Worm (Caenorhabditis elegans) whole organism, L1 larva: ENCODE data around the gene C04A2.15.

Source experiments
- C16A3.4 ChIP-seq: fragments of 150-350 bp; optimal IDR thresholded peaks from 2 replicates; lab custom pipeline; 2014; ENCODE audit warnings: missing biosample characterization, missing genetic modification characterization
- F16B12.6 ChIP-seq: fragments of 150-350 bp; optimal IDR thresholded peaks from 2 replicates; lab custom pipeline; 2014; ENCODE audit warnings: missing biosample characterization, missing genetic modification characterization
- aha-1 ChIP-seq: fragments of 150-350 bp; optimal IDR thresholded peaks from 2 replicates; lab custom pipeline; 2014; ENCODE audit warnings: missing biosample characterization, missing genetic modification characterization
- ama-1 ChIP-seq: fragments of 150-350 bp; optimal IDR thresholded peaks from 2 replicates; lab custom pipeline; 2014
- blmp-1 ChIP-seq: fragments of 150-350 bp; optimal IDR thresholded peaks from 2 replicates; lab custom pipeline; 2014; ENCODE audit warnings: missing biosample characterization, missing genetic modification characterization
- ceh-8 ChIP-seq: fragments of 200-800 bp; sonication (Bioruptor generic); optimal IDR thresholded peaks from 2 replicates; lab custom pipeline; 2018; ENCODE audit warnings: mild to moderate bottlenecking, missing genetic modification characterization, moderate library complexity, missing compliant biosample characterization
- ceh-82 ChIP-seq, 3 experiments: fragments of 150-350 bp in 1 of 3; sonication (generic microtip) in 2 of 3; optimal IDR thresholded peaks; 2 replicates each; lab custom pipeline; 2014 to 2017; ENCODE audit warnings: missing biosample characterization in 3 of 3, missing genetic modification characterization in 3 of 3
- ceh-90 ChIP-seq: sonication (generic microtip); optimal IDR thresholded peaks from 2 replicates; lab custom pipeline; 2016; ENCODE audit warnings: missing genetic modification characterization, missing compliant biosample characterization
- dpl-1 ChIP-seq, 3 experiments: fragments of 150-350 bp in 2 of 3; sonication (generic microtip) in 1 of 3; optimal IDR thresholded peaks; 2 replicates each; lab custom pipeline; 2014 to 2017; ENCODE audit warnings: missing biosample characterization in 3 of 3, missing genetic modification characterization in 3 of 3, missing genetic modification reagents in 3 of 3
- efl-1 ChIP-seq, 4 experiments: fragments of 150-350 bp; optimal IDR thresholded peaks in 3 of 4; peaks in 1 of 4; 1 replicate in 1 of 4; 2 replicates in 3 of 4; lab custom pipeline; 2014; ENCODE audit warnings: missing biosample characterization in 2 of 4, missing genetic modification characterization in 2 of 4, missing genetic modification reagents in 2 of 4
- efl-3 ChIP-seq: fragments of 200-800 bp; sonication (Bioruptor generic); optimal IDR thresholded peaks from 2 replicates; lab custom pipeline; 2018; ENCODE audit warnings: mild to moderate bottlenecking, missing genetic modification characterization, missing compliant biosample characterization
- egl-13 ChIP-seq: sonication (generic microtip); optimal IDR thresholded peaks from 2 replicates; lab custom pipeline; 2016; ENCODE audit warnings: missing genotype, missing genetic modification reagents, missing genetic modification characterization, missing compliant biosample characterization
- egl-27 ChIP-seq, 2 experiments: fragments of 150-350 bp in 1 of 2; sonication (generic microtip); optimal IDR thresholded peaks; 3 replicates each; lab custom pipeline; 2017 to 2018; ENCODE audit warnings: missing biosample characterization in 2 of 2, missing genetic modification characterization in 2 of 2, missing genetic modification reagents in 2 of 2
- elt-2 ChIP-seq: sonication (generic microtip); optimal IDR thresholded peaks from 2 replicates; lab custom pipeline; 2016; ENCODE audit warnings: missing genetic modification characterization, mild to moderate bottlenecking, inconsistent platforms, missing compliant biosample characterization, missing genetic modification reagents
- elt-3 ChIP-seq, 6 experiments: fragments of 150-350 bp in 1 of 6; sonication (generic microtip); optimal IDR thresholded peaks; 2 replicates each; lab custom pipeline; 2017 to 2018; ENCODE audit warnings: missing biosample characterization in 6 of 6, missing genetic modification characterization in 6 of 6, inconsistent platforms in 1 of 6
- ets-5 ChIP-seq: fragments of 200-800 bp; sonication (Bioruptor generic); IDR thresholded peaks from 2 replicates; pipeline ENCODE4 v1.3.6; 2022; ENCODE audit warnings: missing genetic modification characterization, missing compliant biosample characterization
- fkh-4 ChIP-seq: sonication (generic microtip); optimal IDR thresholded peaks from 2 replicates; lab custom pipeline; 2016; ENCODE audit warnings: missing compliant biosample characterization, missing genetic modification characterization, borderline replicate concordance
- fkh-8 ChIP-seq: sonication (generic microtip); optimal IDR thresholded peaks from 2 replicates; lab custom pipeline; 2016; ENCODE audit warnings: mild to moderate bottlenecking, missing genetic modification characterization, missing compliant biosample characterization
- grh-1 ChIP-seq: fragments of 200-800 bp; sonication (Bioruptor generic); IDR thresholded peaks from 2 replicates; pipeline ENCODE4 v1.3.6; 2022; ENCODE audit warnings: missing genetic modification reagents, missing genetic modification characterization, missing compliant biosample characterization
- hlh-4 ChIP-seq: sonication (generic microtip); optimal IDR thresholded peaks from 2 replicates; lab custom pipeline; 2016; ENCODE audit warnings: mild to moderate bottlenecking, missing genetic modification characterization, missing compliant biosample characterization
- irx-1 ChIP-seq: sonication (generic microtip); optimal IDR thresholded peaks from 2 replicates; lab custom pipeline; 2016; ENCODE audit warnings: missing genetic modification characterization, missing compliant biosample characterization
- jun-1 ChIP-seq: fragments of 150-350 bp; optimal IDR thresholded peaks from 2 replicates; lab custom pipeline; 2014; ENCODE audit warnings: missing biosample characterization, missing genetic modification reagents, missing genetic modification characterization
- lin-13 ChIP-seq: fragments of 150-350 bp; optimal IDR thresholded peaks from 2 replicates; lab custom pipeline; 2014; ENCODE audit warnings: missing biosample characterization, missing genetic modification reagents, missing genetic modification characterization
- lin-14 ChIP-seq: fragments of 200-800 bp; sonication (Bioruptor generic); optimal IDR thresholded peaks from 2 replicates; lab custom pipeline; 2018; ENCODE audit warnings: mild to moderate bottlenecking, missing genetic modification characterization, moderate library complexity, missing compliant biosample characterization
- lin-15B ChIP-seq: fragments of 150-350 bp; sonication (generic microtip); optimal IDR thresholded peaks from 3 replicates; lab custom pipeline; 2014; ENCODE audit warnings: missing biosample characterization, missing genetic modification characterization
- lin-35 ChIP-seq, 2 experiments: fragments of 150-350 bp; optimal IDR thresholded peaks; 2 replicates each; lab custom pipeline; 2014; ENCODE audit warnings: missing biosample characterization in 2 of 2, missing genetic modification characterization in 2 of 2, missing genetic modification reagents in 2 of 2
- lir-3 ChIP-seq: sonication (generic microtip); optimal IDR thresholded peaks from 2 replicates; lab custom pipeline; 2016; ENCODE audit warnings: mild to moderate bottlenecking, missing genetic modification characterization, moderate library complexity, missing compliant biosample characterization; ENCODE audit not compliant: poor library complexity
- lsy-2 ChIP-seq, 2 experiments: fragments of 150-350 bp; optimal IDR thresholded peaks; 2 replicates each; lab custom pipeline; 2014; ENCODE audit warnings: missing biosample characterization in 2 of 2, missing genetic modification characterization in 2 of 2
- mab-9 ChIP-seq: fragments of 200-800 bp; sonication (Bioruptor generic); IDR thresholded peaks from 2 replicates; pipeline ENCODE4 v1.3.6; 2022; ENCODE audit warnings: missing genetic modification reagents, missing genetic modification characterization, missing compliant biosample characterization
- mep-1 ChIP-seq: fragments of 150-350 bp; optimal IDR thresholded peaks from 2 replicates; lab custom pipeline; 2014; ENCODE audit warnings: missing biosample characterization, missing genetic modification characterization
- nhr-11 ChIP-seq: fragments of 150-350 bp; optimal IDR thresholded peaks from 2 replicates; lab custom pipeline; 2014; ENCODE audit warnings: missing biosample characterization, missing genetic modification characterization
- nhr-12 ChIP-seq: sonication (generic microtip); optimal IDR thresholded peaks from 2 replicates; lab custom pipeline; 2017; ENCODE audit warnings: missing biosample characterization, missing genetic modification characterization
- nhr-19 ChIP-seq: fragments of 200-800 bp; sonication (Bioruptor generic); conservative IDR thresholded peaks from 2 replicates; pipeline ENCODE4 v1.3.6; 2022; ENCODE audit warnings: missing genetic modification characterization, missing compliant biosample characterization
- nhr-20 ChIP-seq: sonication (generic microtip); optimal IDR thresholded peaks from 2 replicates; lab custom pipeline; 2016; ENCODE audit warnings: mild to moderate bottlenecking, missing genetic modification characterization, missing compliant biosample characterization
- nhr-47 ChIP-seq: sonication (generic microtip); optimal IDR thresholded peaks from 2 replicates; lab custom pipeline; 2016; ENCODE audit warnings: mild to moderate bottlenecking, missing genetic modification characterization, moderate library complexity, missing compliant biosample characterization
- nhr-71 ChIP-seq: sonication (generic microtip); optimal IDR thresholded peaks from 2 replicates; lab custom pipeline; 2016; ENCODE audit warnings: mild to moderate bottlenecking, missing genetic modification characterization, moderate library complexity, missing compliant biosample characterization
- nhr-77 ChIP-seq: fragments of 150-350 bp; optimal IDR thresholded peaks from 2 replicates; lab custom pipeline; 2014; ENCODE audit warnings: missing biosample characterization, missing genetic modification characterization
- nhr-85 ChIP-seq: sonication (generic microtip); peaks from one replicate; lab custom pipeline; 2016; ENCODE audit warnings: missing genetic modification characterization, inconsistent platforms, missing compliant biosample characterization
- nhr-90 ChIP-seq: sonication (generic microtip); optimal IDR thresholded peaks from 2 replicates; lab custom pipeline; 2016; ENCODE audit warnings: mild to moderate bottlenecking, missing genetic modification characterization, missing compliant biosample characterization; ENCODE audit not compliant: poor library complexity
- pag-3 ChIP-seq: sonication (generic microtip); optimal IDR thresholded peaks from 2 replicates; lab custom pipeline; 2017; ENCODE audit warnings: missing genetic modification characterization, mild to moderate bottlenecking, missing compliant biosample characterization, antibody characterized with exemption, borderline replicate concordance; ENCODE audit not compliant: insufficient read depth
- pax-3 ChIP-seq: fragments of 200-800 bp; sonication (Bioruptor generic); optimal IDR thresholded peaks from 2 replicates; lab custom pipeline; 2018; ENCODE audit warnings: mild to moderate bottlenecking, missing genetic modification characterization, moderate library complexity, missing compliant biosample characterization
- pqm-1 ChIP-seq: sonication (generic microtip); optimal IDR thresholded peaks from 3 replicates; lab custom pipeline; 2017; ENCODE audit warnings: missing biosample characterization, missing genetic modification characterization
- rnt-1 ChIP-seq: sonication (generic microtip); optimal IDR thresholded peaks from 2 replicates; lab custom pipeline; 2016; ENCODE audit warnings: mild to moderate bottlenecking, missing genetic modification characterization, moderate library complexity, missing compliant biosample characterization
- skn-1 ChIP-seq: fragments of 150-350 bp; optimal IDR thresholded peaks from 2 replicates; lab custom pipeline; 2014; ENCODE audit warnings: missing biosample characterization, missing genetic modification characterization
- snu-23 ChIP-seq: sonication (generic microtip); optimal IDR thresholded peaks from 2 replicates; lab custom pipeline; 2016; ENCODE audit warnings: missing genetic modification characterization, missing compliant biosample characterization
- sptf-1 ChIP-seq: fragments of 150-350 bp; optimal IDR thresholded peaks from 2 replicates; lab custom pipeline; 2014; ENCODE audit warnings: missing biosample characterization, missing genetic modification characterization
- unc-86 ChIP-seq: sonication (generic microtip); optimal IDR thresholded peaks from 2 replicates; lab custom pipeline; 2016; ENCODE audit warnings: missing genetic modification characterization, missing compliant biosample characterization
- xbp-1 ChIP-seq: sonication (generic microtip); optimal IDR thresholded peaks from 2 replicates; lab custom pipeline; 2016; ENCODE audit warnings: missing genetic modification characterization, missing compliant biosample characterization
- zag-1 ChIP-seq: fragments of 150-350 bp; optimal IDR thresholded peaks from 2 replicates; lab custom pipeline; 2014; ENCODE audit warnings: missing biosample characterization, missing genetic modification characterization
- ztf-11 ChIP-seq, 2 experiments: sonication (generic microtip); optimal IDR thresholded peaks; 2 replicates each; lab custom pipeline; 2016 to 2017; ENCODE audit warnings: missing genetic modification characterization in 2 of 2, missing biosample characterization in 1 of 2, missing compliant biosample characterization in 1 of 2
- ztf-4 ChIP-seq: fragments of 150-350 bp; optimal IDR thresholded peaks from 2 replicates; lab custom pipeline; 2014; ENCODE audit warnings: missing biosample characterization, missing genetic modification characterization

C04A2.15 gene

DNA sequence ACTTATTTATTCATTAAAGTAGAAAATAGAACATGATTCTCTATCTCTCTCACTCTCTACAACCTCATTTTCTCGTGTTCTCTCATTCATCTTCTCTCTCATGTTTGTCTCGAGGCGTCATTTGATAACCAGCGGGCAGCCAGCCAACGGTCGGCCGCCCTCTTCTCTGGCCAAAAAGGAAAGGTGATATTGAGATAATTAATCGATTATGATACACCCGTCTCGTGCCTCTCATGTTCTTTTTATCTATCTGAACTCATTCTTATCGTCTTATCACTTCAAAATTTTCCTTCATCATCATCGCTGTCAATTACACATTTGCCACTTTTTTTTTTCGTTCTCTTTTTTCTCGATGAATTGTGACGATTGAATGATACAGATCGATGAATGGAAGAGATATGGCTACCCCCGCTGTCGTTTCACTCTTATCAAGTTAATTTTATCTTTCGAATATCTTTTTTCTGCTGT, 9.4 kb upstream of the C04A2.15 start:
- no peak for TF ChIP-seq lin-15B (tag; lab: Kevin White, UChicago)
- TF ChIP-seq nhr-71 = peak; percentile 94
- TF ChIP-seq grh-1 (GFP tag; lab: Robert Waterston, UW) = peak; percentile 53; the same call in 1 of the 2 replicates
- no peak for TF ChIP-seq zag-1 (tag; lab: Kevin White, UChicago)
- no peak for TF ChIP-seq aha-1
- peak; percentile 73 for TF ChIP-seq jun-1
- no peak for TF ChIP-seq fkh-4 (tag; lab: Kevin White, UChicago)
- no peak for TF ChIP-seq ceh-90 (tag; lab: Kevin White, UChicago)
- no peak for TF ChIP-seq ets-5 (GFP tag; lab: Robert Waterston, UW)
- TF ChIP-seq fkh-8 = peak; percentile 7
- no peak for TF ChIP-seq egl-13
- TF ChIP-seq F16B12.6 = no peak
- peak; percentile 52 for TF ChIP-seq lir-3 (tag; lab: Kevin White, UChicago)
- TF ChIP-seq blmp-1 = peak; percentile 89
- peak in 1 of 2 experiments; percentile 28 for TF ChIP-seq efl-1 (optimal IDR thresholded peaks at IDR 0.05; lab: Kevin White, UChicago)
- peak in 1 of 2 experiments; percentile 90 for TF ChIP-seq efl-1 (GFP tag; optimal IDR thresholded peaks at IDR 0.05 in 1 of 2; lab: Kevin White, UChicago)
- no peak for TF ChIP-seq nhr-12 (tag; lab: Kevin White, UChicago)
- TF ChIP-seq lsy-2 (tag; optimal IDR thresholded peaks at IDR 0.05; lab: Kevin White, UChicago) = peak; percentile 64 to 68
- TF ChIP-seq egl-27 (tag; optimal IDR thresholded peaks at IDR 0.05; lab: Kevin White, UChicago) = peak; percentile 98 to 99
- peak; percentile 35 for TF ChIP-seq C16A3.4 (tag; lab: Kevin White, UChicago)
- TF ChIP-seq ceh-8 = no peak
- peak; percentile 70 for TF ChIP-seq pqm-1 (tag; lab: Kevin White, UChicago)
- peak; percentile 40 for TF ChIP-seq ztf-4 (tag; lab: Kevin White, UChicago)
- peak; percentile 43 for TF ChIP-seq rnt-1
- no peak for TF ChIP-seq irx-1 (tag; lab: Kevin White, UChicago)
- TF ChIP-seq nhr-19 = peak; percentile 71
- peak; percentile 66 for TF ChIP-seq nhr-47
- no peak for TF ChIP-seq ama-1 (lab: Kevin White, UChicago)
- TF ChIP-seq dpl-1 (GFP tag; optimal IDR thresholded peaks at IDR 0.05; lab: Kevin White, UChicago) = peak in 1 of 3 experiments; percentile 5
- TF ChIP-seq ceh-82 (tag; optimal IDR thresholded peaks at IDR 0.05; lab: Kevin White, UChicago) = peak in 2 of 3 experiments; percentile 7 to 14
- no peak for TF ChIP-seq mep-1 (tag; lab: Kevin White, UChicago)
- TF ChIP-seq lin-14 = peak; percentile 95
- TF ChIP-seq nhr-11 (tag; lab: Kevin White, UChicago) = no peak
- TF ChIP-seq hlh-4 = no peak
- TF ChIP-seq nhr-77 = peak; percentile 26
- TF ChIP-seq mab-9 (GFP tag; lab: Robert Waterston, UW) = no peak
- peak; percentile 20 for TF ChIP-seq pax-3 (tag; lab: Kevin White, UChicago)
- TF ChIP-seq snu-23 (GFP tag; lab: Kevin White, UChicago) = peak; percentile 83
- TF ChIP-seq nhr-90 (tag; lab: Kevin White, UChicago) = peak; percentile 86
- TF ChIP-seq efl-3 (GFP tag; lab: Kevin White, UChicago) = no peak
- no peak for TF ChIP-seq ztf-11 (tag; optimal IDR thresholded peaks at IDR 0.05; lab: Kevin White, UChicago)
- TF ChIP-seq elt-2 (tag; lab: Kevin White, UChicago) = peak; percentile 98
- TF ChIP-seq sptf-1 (tag; lab: Kevin White, UChicago) = no peak
- TF ChIP-seq pag-3 (tag; lab: Kevin White, UChicago) = no peak
- TF ChIP-seq lin-35 (GFP tag; optimal IDR thresholded peaks at IDR 0.05; lab: Kevin White, UChicago) = peak in 1 of 2 experiments; percentile 69
- TF ChIP-seq nhr-85 (tag; lab: Kevin White, UChicago) = peak; percentile 99
- TF ChIP-seq elt-3 (tag; optimal IDR thresholded peaks at IDR 0.05; lab: Kevin White, UChicago) = peak in 5 of 6 experiments; percentile 72 to 99 (median 89)
- TF ChIP-seq unc-86 = no peak
- no peak for TF ChIP-seq lin-13
- peak; percentile 8 for TF ChIP-seq xbp-1
- peak; percentile 35 for TF ChIP-seq skn-1 (tag; lab: Kevin White, UChicago)
- TF ChIP-seq nhr-20 = peak; percentile 94
